Worm (Caenorhabditis elegans) whole organism, L1 larva: ENCODE results near the gene hsp-12.6.
A peak's percentile ranks its signal among the peaks of the same experiment; 100 is the strongest.

Source experiments
- C16A3.4 ChIP-seq: fragments of 150-350 bp; optimal IDR thresholded peaks from 2 replicates; lab custom pipeline; 2014; ENCODE audit warnings: missing biosample characterization, missing genetic modification characterization
- F16B12.6 ChIP-seq: fragments of 150-350 bp; optimal IDR thresholded peaks from 2 replicates; lab custom pipeline; 2014; ENCODE audit warnings: missing biosample characterization, missing genetic modification characterization
- Y116A8C.19 ChIP-seq: sonication (generic microtip); optimal IDR thresholded peaks from 2 replicates; lab custom pipeline; 2016; ENCODE audit warnings: missing compliant biosample characterization, missing genetic modification characterization, borderline replicate concordance
- aha-1 ChIP-seq: fragments of 150-350 bp; optimal IDR thresholded peaks from 2 replicates; lab custom pipeline; 2014; ENCODE audit warnings: missing biosample characterization, missing genetic modification characterization
- ama-1 ChIP-seq: fragments of 150-350 bp; optimal IDR thresholded peaks from 2 replicates; lab custom pipeline; 2014
- ceh-63 ChIP-seq: fragments of 200-800 bp; sonication (Bioruptor generic); optimal IDR thresholded peaks from 2 replicates; lab custom pipeline; 2018; ENCODE audit warnings: mild to moderate bottlenecking, missing genetic modification characterization, missing compliant biosample characterization
- ces-1 ChIP-seq: fragments of 150-350 bp; optimal IDR thresholded peaks from 2 replicates; lab custom pipeline; 2014; ENCODE audit warnings: missing biosample characterization, missing genetic modification reagents, missing genetic modification characterization
- dsc-1 ChIP-seq: sonication (generic microtip); optimal IDR thresholded peaks from 2 replicates; lab custom pipeline; 2016; ENCODE audit warnings: mild to moderate bottlenecking, missing genetic modification characterization, missing compliant biosample characterization
- efl-1 ChIP-seq, 4 experiments: fragments of 150-350 bp; optimal IDR thresholded peaks in 3 of 4; peaks in 1 of 4; 1 replicate in 1 of 4; 2 replicates in 3 of 4; lab custom pipeline; 2014; ENCODE audit warnings: missing biosample characterization in 2 of 4, missing genetic modification characterization in 2 of 4, missing genetic modification reagents in 2 of 4
- efl-3 ChIP-seq: fragments of 200-800 bp; sonication (Bioruptor generic); optimal IDR thresholded peaks from 2 replicates; lab custom pipeline; 2018; ENCODE audit warnings: mild to moderate bottlenecking, missing genetic modification characterization, missing compliant biosample characterization
- egl-13 ChIP-seq: sonication (generic microtip); optimal IDR thresholded peaks from 2 replicates; lab custom pipeline; 2016; ENCODE audit warnings: missing genotype, missing genetic modification reagents, missing genetic modification characterization, missing compliant biosample characterization
- egl-27 ChIP-seq, 2 experiments: fragments of 150-350 bp in 1 of 2; sonication (generic microtip); optimal IDR thresholded peaks; 3 replicates each; lab custom pipeline; 2017 to 2018; ENCODE audit warnings: missing biosample characterization in 2 of 2, missing genetic modification characterization in 2 of 2, missing genetic modification reagents in 2 of 2
- elt-2 ChIP-seq: sonication (generic microtip); optimal IDR thresholded peaks from 2 replicates; lab custom pipeline; 2016; ENCODE audit warnings: missing genetic modification characterization, mild to moderate bottlenecking, inconsistent platforms, missing compliant biosample characterization, missing genetic modification reagents
- elt-3 ChIP-seq, 6 experiments: fragments of 150-350 bp in 1 of 6; sonication (generic microtip); optimal IDR thresholded peaks; 2 replicates each; lab custom pipeline; 2017 to 2018; ENCODE audit warnings: missing biosample characterization in 6 of 6, missing genetic modification characterization in 6 of 6, inconsistent platforms in 1 of 6
- fkh-10 ChIP-seq: sonication (generic microtip); optimal IDR thresholded peaks from 2 replicates; lab custom pipeline; 2017; ENCODE audit warnings: missing biosample characterization, missing genetic modification reagents, missing genetic modification characterization
- fkh-8 ChIP-seq: sonication (generic microtip); optimal IDR thresholded peaks from 2 replicates; lab custom pipeline; 2016; ENCODE audit warnings: mild to moderate bottlenecking, missing genetic modification characterization, missing compliant biosample characterization
- fos-1 ChIP-seq: fragments of 150-350 bp; optimal IDR thresholded peaks from 2 replicates; lab custom pipeline; 2014; ENCODE audit warnings: missing biosample characterization, missing genetic modification characterization
- grh-1 ChIP-seq: fragments of 200-800 bp; sonication (Bioruptor generic); IDR thresholded peaks from 2 replicates; pipeline ENCODE4 v1.3.6; 2022; ENCODE audit warnings: missing genetic modification reagents, missing genetic modification characterization, missing compliant biosample characterization
- hlh-17 ChIP-seq: fragments of 200-800 bp; sonication (Bioruptor generic); optimal IDR thresholded peaks from 2 replicates; lab custom pipeline; 2018; ENCODE audit warnings: missing genetic modification characterization, mild to moderate bottlenecking, missing compliant biosample characterization, moderate library complexity, borderline replicate concordance
- hlh-4 ChIP-seq: sonication (generic microtip); optimal IDR thresholded peaks from 2 replicates; lab custom pipeline; 2016; ENCODE audit warnings: mild to moderate bottlenecking, missing genetic modification characterization, missing compliant biosample characterization
- hpl-2 ChIP-seq: fragments of 150-350 bp; optimal IDR thresholded peaks from 2 replicates; lab custom pipeline; 2014; ENCODE audit warnings: missing biosample characterization, missing genetic modification reagents, missing genetic modification characterization
- isw-1 ChIP-seq: fragments of 200-800 bp; sonication (Bioruptor generic); IDR thresholded peaks from 2 replicates; pipeline ENCODE4 v1.3.6; 2022; ENCODE audit warnings: missing genetic modification characterization, missing compliant biosample characterization
- jun-1 ChIP-seq: fragments of 150-350 bp; optimal IDR thresholded peaks from 2 replicates; lab custom pipeline; 2014; ENCODE audit warnings: missing biosample characterization, missing genetic modification reagents, missing genetic modification characterization
- lin-13 ChIP-seq: fragments of 150-350 bp; optimal IDR thresholded peaks from 2 replicates; lab custom pipeline; 2014; ENCODE audit warnings: missing biosample characterization, missing genetic modification reagents, missing genetic modification characterization
- lin-14 ChIP-seq: fragments of 200-800 bp; sonication (Bioruptor generic); optimal IDR thresholded peaks from 2 replicates; lab custom pipeline; 2018; ENCODE audit warnings: mild to moderate bottlenecking, missing genetic modification characterization, moderate library complexity, missing compliant biosample characterization
- lin-35 ChIP-seq, 2 experiments: fragments of 150-350 bp; optimal IDR thresholded peaks; 2 replicates each; lab custom pipeline; 2014; ENCODE audit warnings: missing biosample characterization in 2 of 2, missing genetic modification characterization in 2 of 2, missing genetic modification reagents in 2 of 2
- lir-3 ChIP-seq: sonication (generic microtip); optimal IDR thresholded peaks from 2 replicates; lab custom pipeline; 2016; ENCODE audit warnings: mild to moderate bottlenecking, missing genetic modification characterization, moderate library complexity, missing compliant biosample characterization; ENCODE audit not compliant: poor library complexity
- mab-9 ChIP-seq: fragments of 200-800 bp; sonication (Bioruptor generic); IDR thresholded peaks from 2 replicates; pipeline ENCODE4 v1.3.6; 2022; ENCODE audit warnings: missing genetic modification reagents, missing genetic modification characterization, missing compliant biosample characterization
- mef-2 ChIP-seq: fragments of 150-350 bp; optimal IDR thresholded peaks from 2 replicates; lab custom pipeline; 2014; ENCODE audit warnings: missing biosample characterization, missing genetic modification characterization
- nhr-11 ChIP-seq: fragments of 150-350 bp; optimal IDR thresholded peaks from 2 replicates; lab custom pipeline; 2014; ENCODE audit warnings: missing biosample characterization, missing genetic modification characterization
- nhr-28 ChIP-seq: fragments of 150-350 bp; optimal IDR thresholded peaks from 2 replicates; lab custom pipeline; 2014; ENCODE audit warnings: missing biosample characterization, missing genetic modification characterization
- nhr-47 ChIP-seq: sonication (generic microtip); optimal IDR thresholded peaks from 2 replicates; lab custom pipeline; 2016; ENCODE audit warnings: mild to moderate bottlenecking, missing genetic modification characterization, moderate library complexity, missing compliant biosample characterization
- nhr-90 ChIP-seq: sonication (generic microtip); optimal IDR thresholded peaks from 2 replicates; lab custom pipeline; 2016; ENCODE audit warnings: mild to moderate bottlenecking, missing genetic modification characterization, missing compliant biosample characterization; ENCODE audit not compliant: poor library complexity
- pqm-1 ChIP-seq: sonication (generic microtip); optimal IDR thresholded peaks from 3 replicates; lab custom pipeline; 2017; ENCODE audit warnings: missing biosample characterization, missing genetic modification characterization
- snu-23 ChIP-seq: sonication (generic microtip); optimal IDR thresholded peaks from 2 replicates; lab custom pipeline; 2016; ENCODE audit warnings: missing genetic modification characterization, missing compliant biosample characterization
- sup-37 ChIP-seq: fragments of 200-800 bp; sonication (Bioruptor generic); optimal IDR thresholded peaks from 2 replicates; lab custom pipeline; 2018; ENCODE audit warnings: mild to moderate bottlenecking, missing genetic modification characterization, missing compliant biosample characterization
- tbx-2 ChIP-seq: sonication (generic microtip); optimal IDR thresholded peaks from 2 replicates; lab custom pipeline; 2016; ENCODE audit warnings: missing genetic modification characterization, missing compliant biosample characterization
- unc-30 ChIP-seq: sonication (generic microtip); optimal IDR thresholded peaks from 2 replicates; lab custom pipeline; 2017; ENCODE audit warnings: missing biosample characterization, missing genetic modification characterization
- vab-15 ChIP-seq: sonication (generic microtip); optimal IDR thresholded peaks from 2 replicates; lab custom pipeline; 2017; ENCODE audit warnings: missing genotype, mild to moderate bottlenecking, missing genetic modification characterization, missing compliant biosample characterization
- zip-4 ChIP-seq: fragments of 200-800 bp; sonication (Bioruptor generic); optimal IDR thresholded peaks from 2 replicates; lab custom pipeline; 2018; ENCODE audit warnings: mild to moderate bottlenecking, missing genetic modification characterization, moderate library complexity, missing compliant biosample characterization
- ztf-4 ChIP-seq: fragments of 150-350 bp; optimal IDR thresholded peaks from 2 replicates; lab custom pipeline; 2014; ENCODE audit warnings: missing biosample characterization, missing genetic modification characterization

Gene hsp-12.6

ce11 chrIV:9427959-9428358 lies 19.1 kb downstream of the hsp-12.6 start, which contains the start of gene F59B8.1:
Gene F59B8.1, plus strand, starts transcription at chrIV:9428259.
- TF ChIP-seq isw-1 (GFP tag; lab: Robert Waterston, UW) (no peak), nhr-28 (tag; lab: Kevin White, UChicago) (no peak), hlh-17 (no peak), fos-1 (no peak), lin-14 (GFP tag; lab: Kevin White, UChicago) (no peak)
- TF ChIP-seq, all 84 proteins: peak for 0

ce11 chrIV:9423095-9423494 lies 23.9 kb downstream of the hsp-12.6 start, which contains the start of gene srxa-2:
Gene srxa-2, plus strand, starts transcription at chrIV:9423395.
- TF ChIP-seq dsc-1 (tag; lab: Kevin White, UChicago) (no peak), lin-35 (GFP tag; optimal IDR thresholded peaks at IDR 0.05; lab: Kevin White, UChicago) (no peak), egl-27 (tag; optimal IDR thresholded peaks at IDR 0.05; lab: Kevin White, UChicago) (no peak), pqm-1 (tag; lab: Kevin White, UChicago) (no peak), fkh-8 (peak; percentile 7), ces-1 (GFP tag; lab: Kevin White, UChicago) (no peak), vab-15 (tag; lab: Kevin White, UChicago) (no peak)

- TF ChIP-seq ama-1 (lab: Kevin White, UChicago), result no peak
- no peak for TF ChIP-seq efl-1 (optimal IDR thresholded peaks at IDR 0.05; lab: Kevin White, UChicago)
- TF ChIP-seq efl-1 (GFP tag; optimal IDR thresholded peaks at IDR 0.05 in 1 of 2; lab: Kevin White, UChicago), result peak in 1 of 2 experiments; percentile 62
Observed at ce11 chrIV:9422408-9422807, 24.6 kb downstream of the hsp-12.6 start, which contains the start of gene F56D5.9. Gene F56D5.9, minus strand, starts transcription at chrIV:9422508.

ce11 chrIV:9408004-9408403 lies 39.0 kb downstream of the hsp-12.6 start, which contains the start of gene F56D5.5:
Gene F56D5.5, minus strand, starts transcription at chrIV:9408104.
- no peak for TF ChIP-seq vab-15 (tag; lab: Kevin White, UChicago)
- no peak for TF ChIP-seq fkh-8
- TF ChIP-seq nhr-47 (tag; lab: Kevin White, UChicago), result no peak
- TF ChIP-seq fos-1, result no peak
- no peak for TF ChIP-seq fkh-10 (GFP tag; lab: Kevin White, UChicago)
- no peak for TF ChIP-seq zip-4 (GFP tag; lab: Kevin White, UChicago)
- TF ChIP-seq hlh-4 (tag; lab: Kevin White, UChicago), result no peak
- no peak for TF ChIP-seq dsc-1 (tag; lab: Kevin White, UChicago)
- no peak for TF ChIP-seq Y116A8C.19 (tag; lab: Kevin White, UChicago)
- TF ChIP-seq isw-1 (GFP tag; lab: Robert Waterston, UW), result no peak
- no peak for TF ChIP-seq aha-1 (tag; lab: Kevin White, UChicago)
- no peak for TF ChIP-seq snu-23 (GFP tag; lab: Kevin White, UChicago)

ce11 chrIV:9403761-9404420 lies 43.1 kb downstream of the hsp-12.6 start:
- TF ChIP-seq elt-3 (tag; optimal IDR thresholded peaks at IDR 0.05; lab: Kevin White, UChicago) (no peak), nhr-11 (no peak), lir-3 (tag; lab: Kevin White, UChicago) (no peak), snu-23 (GFP tag; lab: Kevin White, UChicago) (peak; percentile 22), ztf-4 (tag; lab: Kevin White, UChicago) (no peak), efl-1 (optimal IDR thresholded peaks at IDR 0.05; lab: Kevin White, UChicago) (peak; percentile 93 to 96), efl-1 (GFP tag; optimal IDR thresholded peaks at IDR 0.05 in 1 of 2; lab: Kevin White, UChicago) (peak; percentile 92 to 99), efl-3 (GFP tag; lab: Kevin White, UChicago) (no peak), nhr-90 (tag; lab: Kevin White, UChicago) (no peak), lin-13 (no peak), jun-1 (tag; lab: Kevin White, UChicago) (no peak), mab-9 (GFP tag; lab: Robert Waterston, UW) (no peak), mef-2 (no peak), zip-4 (GFP tag; lab: Kevin White, UChicago) (no peak), egl-13 (tag; lab: Kevin White, UChicago) (no peak), C16A3.4 (tag; lab: Kevin White, UChicago) (no peak), unc-30 (tag; lab: Kevin White, UChicago) (no peak), nhr-47 (tag; lab: Kevin White, UChicago) (peak; percentile 57), sup-37 (GFP tag; lab: Kevin White, UChicago) (no peak), grh-1 (GFP tag; lab: Robert Waterston, UW) (no peak; the same call in 1 of the 2 replicates), ceh-63 (GFP tag; lab: Kevin White, UChicago) (no peak), hpl-2 (GFP tag; lab: Kevin White, UChicago) (no peak), vab-15 (tag; lab: Kevin White, UChicago) (no peak), elt-2 (no peak), lin-35 (GFP tag; optimal IDR thresholded peaks at IDR 0.05; lab: Kevin White, UChicago) (peak; percentile 87 to 93), F16B12.6 (tag; lab: Kevin White, UChicago) (no peak), tbx-2 (tag; lab: Kevin White, UChicago) (peak; percentile 22)
